Worm (Caenorhabditis elegans) whole organism, L1 larva: ENCODE data around the gene T06A1.1.

Experiments
- elt-2 ChIP-seq: sonication (generic microtip); optimal IDR thresholded peaks from 2 replicates; lab custom pipeline; 2016; ENCODE audit warnings: missing genetic modification characterization, mild to moderate bottlenecking, inconsistent platforms, missing compliant biosample characterization, missing genetic modification reagents
- mdl-1 ChIP-seq, 2 experiments: fragments of 150-350 bp; optimal IDR thresholded peaks; 2 replicates each; lab custom pipeline; 2014 to 2017; ENCODE audit warnings: missing biosample characterization in 2 of 2, missing genetic modification characterization in 2 of 2, inconsistent platforms in 1 of 2
- skn-1 ChIP-seq: fragments of 150-350 bp; optimal IDR thresholded peaks from 2 replicates; lab custom pipeline; 2014; ENCODE audit warnings: missing biosample characterization, missing genetic modification characterization

DNA sequence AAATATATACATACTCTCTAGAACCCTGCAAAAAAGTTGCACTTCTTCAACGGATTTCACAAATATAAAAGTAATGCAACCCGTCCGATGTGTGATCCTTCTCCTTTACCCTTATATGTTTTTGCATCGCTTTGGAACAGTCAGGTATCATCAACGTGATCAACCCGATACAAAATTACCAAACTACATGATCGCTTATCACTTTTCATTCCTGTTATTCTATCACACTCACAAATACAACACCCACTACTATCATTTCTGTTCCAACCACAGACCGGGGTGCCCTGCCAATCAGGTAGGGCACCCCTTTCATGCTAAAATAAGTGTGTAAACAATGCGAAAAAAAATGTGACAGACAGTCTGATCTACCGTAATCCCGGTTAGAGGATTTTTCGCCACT is 41.6 kb upstream of the T06A1.1 start:
- TF ChIP-seq mdl-1 (tag; optimal IDR thresholded peaks at IDR 0.05; lab: Kevin White, UChicago): no peak
- no peak for TF ChIP-seq skn-1
- no peak for TF ChIP-seq elt-2 (tag; lab: Kevin White, UChicago)
